Worm (Caenorhabditis elegans): Measurements from ENCODE around the gene tiar-1.

tiar-1 gene

DNA sequence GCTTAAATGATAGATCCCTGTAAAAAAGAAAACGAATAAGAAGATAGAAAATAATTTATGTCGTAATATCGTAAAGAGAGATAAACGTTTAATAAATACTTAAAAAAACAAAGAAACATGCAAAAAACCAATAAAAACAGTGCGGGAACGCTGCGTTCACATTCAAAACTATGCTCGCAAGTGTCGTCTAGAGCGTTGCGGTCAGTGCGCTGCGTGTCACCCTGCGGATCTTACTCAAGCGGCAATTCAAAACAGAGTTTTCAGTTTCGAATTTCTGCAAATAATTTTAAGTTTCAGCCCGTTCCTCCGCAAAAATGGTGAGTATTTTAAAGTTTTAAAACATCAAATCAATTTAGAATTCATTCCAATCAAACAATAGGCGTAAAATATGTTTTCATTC is at the start of gene tiar-1, which contains the start of gene lelo-4 (continued):
- TF ChIP-seq madf-3 (GFP tag; IDR thresholded peaks at IDR 0.05) (peak; percentile 99), ceh-79 (tag; optimal IDR thresholded peaks at IDR 0.05) (no peak), ceh-100 (GFP tag; IDR thresholded peaks at IDR 0.05) (peak; percentile 44; the same call in 1 of the 2 replicates), Y79H2A.3 (GFP tag; conservative IDR thresholded peaks at IDR 0.05) (no peak), Y95B8A.8 (GFP tag; IDR thresholded peaks at IDR 0.05) (no peak), madf-8 (GFP tag; conservative IDR thresholded peaks at IDR 0.05) (no peak), pbrm-1 (GFP tag; IDR thresholded peaks at IDR 0.05) (no peak), akir-1 (GFP tag; optimal IDR thresholded peaks at IDR 0.05) (no peak), lin-40 (tag; optimal IDR thresholded peaks at IDR 0.05) (peak; percentile 16), T07F8.4 (tag; optimal IDR thresholded peaks at IDR 0.05) (no peak), dpff-1 (tag; optimal IDR thresholded peaks at IDR 0.05) (no peak), C17E4.6 (GFP tag; IDR thresholded peaks at IDR 0.05) (no peak), efl-1 (GFP tag; optimal IDR thresholded peaks at IDR 0.05) (peak; percentile 72), die-1 (tag; optimal IDR thresholded peaks at IDR 0.05) (no peak), snpc-1.3 (tag; optimal IDR thresholded peaks at IDR 0.05; ENCODE audit: insufficient read depth) (peak; percentile 52), nhr-179 (tag; optimal IDR thresholded peaks at IDR 0.05) (no peak), mcd-1 (GFP tag; IDR thresholded peaks at IDR 0.05) (0 out of 2 replicates have a peak, but pooled peaks have one; percentile 45), nfya-1 (tag; optimal IDR thresholded peaks at IDR 0.05; ENCODE audit: borderline replicate concordance, insufficient read depth) (no peak), B0336.3 (GFP tag; IDR thresholded peaks at IDR 0.05) (no peak), chd-7 (tag; optimal IDR thresholded peaks at IDR 0.05) (no peak), attf-5 (GFP tag; optimal IDR thresholded peaks at IDR 0.05) (peak; percentile 64), B0035.1 (tag; optimal IDR thresholded peaks at IDR 0.05) (no peak), ztf-28 (GFP tag; IDR thresholded peaks at IDR 0.05) (no peak), ekl-4 (GFP tag; IDR thresholded peaks at IDR 0.05) (0 out of 2 replicates have a peak, but pooled peaks have one; percentile 31), lin-35 (GFP tag; optimal IDR thresholded peaks at IDR 0.05) (peak in 1 of 3 experiments; percentile 62), gei-17 (GFP tag; optimal IDR thresholded peaks at IDR 0.05) (no peak), fkh-3 (tag; optimal IDR thresholded peaks at IDR 0.05) (no peak), B0019.2 (GFP tag; conservative IDR thresholded peaks at IDR 0.05) (no peak), aptf-3 (GFP tag; IDR thresholded peaks at IDR 0.05) (no peak), hrde-1 (tag; optimal IDR thresholded peaks at IDR 0.05; ENCODE audit: borderline replicate concordance) (no peak), B0261.1 (tag; optimal IDR thresholded peaks at IDR 0.05) (no peak), somi-1 (GFP tag; optimal IDR thresholded peaks at IDR 0.05) (no peak), ets-4 (GFP tag; optimal IDR thresholded peaks at IDR 0.05) (no peak), lag-1 (GFP tag; IDR thresholded peaks at IDR 0.05) (no peak), pha-4 (tag; optimal IDR thresholded peaks at IDR 0.05) (no peak), nfyb-1 (GFP tag; IDR thresholded peaks at IDR 0.05) (peak; percentile 61; the same call in 1 of the 2 replicates), ztf-6 (GFP tag; IDR thresholded peaks at IDR 0.05) (no peak), K11D2.4 (GFP tag; IDR thresholded peaks at IDR 0.05) (no peak), snpc-3.4 (tag; optimal IDR thresholded peaks at IDR 0.05) (peak; percentile 72), rpc-1 (optimal IDR thresholded peaks at IDR 0.05) (no peak), rpc-1 (tag; optimal IDR thresholded peaks at IDR 0.05) (no peak), cebp-2 (GFP tag; IDR thresholded peaks at IDR 0.05) (no peak), nfya-2 (GFP tag; IDR thresholded peaks at IDR 0.05) (no peak), ccch-3 (GFP tag; optimal IDR thresholded peaks at IDR 0.05) (no peak), ztf-3 (GFP tag; optimal IDR thresholded peaks at IDR 0.05) (no peak), ztf-25 (GFP tag; IDR thresholded peaks at IDR 0.05) (no peak), Y56A3A.18 (GFP tag; IDR thresholded peaks at IDR 0.05) (no peak), hmg-1.2 (GFP tag; IDR thresholded peaks at IDR 0.05) (peak; percentile 43; the same call in 1 of the 2 replicates), F10E7.11 (tag; optimal IDR thresholded peaks at IDR 0.05) (no peak)
